Fruit fly (Drosophila melanogaster): ENCODE measurements around the gene CG13312.

Gene CG13312

DNA sequence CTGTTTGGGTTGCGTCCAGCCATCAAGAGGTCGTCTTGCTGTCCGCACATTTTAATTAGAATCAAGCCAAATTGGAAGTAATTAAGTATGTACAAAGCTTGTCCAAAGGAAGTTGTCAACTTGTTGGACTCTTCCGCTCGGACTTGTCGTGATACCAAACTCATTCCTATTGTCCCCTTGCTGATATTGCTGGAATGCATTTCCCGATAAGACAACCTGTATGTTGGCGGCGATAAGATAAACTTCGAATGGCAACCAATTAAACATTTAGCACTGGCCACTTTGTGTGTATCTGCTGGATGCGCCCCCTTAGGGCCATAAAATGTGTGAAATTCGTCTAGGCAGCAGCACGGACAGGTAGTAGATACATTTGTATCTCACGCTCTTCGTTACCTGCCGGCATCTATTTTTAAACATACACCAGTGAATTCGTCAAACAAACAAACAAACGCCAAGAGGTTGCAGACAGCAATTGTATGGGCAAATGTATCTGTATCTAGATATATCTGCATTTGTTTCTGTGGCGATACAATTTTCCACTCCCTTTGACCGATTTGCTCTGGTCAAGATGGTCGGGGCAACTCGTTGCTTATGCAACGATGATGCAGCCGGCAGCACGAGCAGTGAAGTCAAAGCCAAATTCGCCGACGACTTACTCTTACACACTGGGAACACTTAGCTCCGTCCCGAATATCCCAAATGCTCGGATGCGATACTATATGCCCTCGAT lies 25.9 kb upstream of the CG13312 start (continued):
- TF ChIP-seq Med (GFP tag) (peak; percentile 56), CG8290 (GFP tag; optimal IDR thresholded peaks at IDR 0.05) (no peak), CG8290 (tag; optimal IDR thresholded peaks at IDR 0.05) (peak in 1 of 2 experiments; percentile 24), Hr78 (GFP tag; optimal IDR thresholded peaks at IDR 0.05) (peak in 1 of 2 experiments; percentile 9)

DNA sequence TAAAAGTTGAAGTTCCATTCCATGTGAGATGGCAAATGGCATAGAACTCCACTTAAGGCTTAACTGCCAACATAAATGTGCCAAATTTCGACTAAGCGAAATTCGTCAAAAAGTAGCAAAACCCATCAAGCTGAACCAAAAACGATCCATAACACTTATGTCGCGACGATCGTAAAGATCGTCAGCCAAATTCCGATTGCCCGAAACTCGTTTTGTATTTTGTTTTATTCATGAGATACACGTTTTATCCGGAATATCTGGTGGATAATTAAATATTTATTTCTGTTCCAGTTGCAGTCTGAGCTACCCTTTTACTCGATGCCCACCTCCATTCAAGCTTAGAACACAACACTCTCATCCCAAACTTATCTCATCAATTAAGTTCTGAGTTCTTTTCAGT lies 23.9 kb upstream of the CG13312 start:
- TF ChIP-seq phol (tag; optimal IDR thresholded peaks at IDR 0.05) (no peak), nom (GFP tag; optimal IDR thresholded peaks at IDR 0.05) (no peak), Dref (GFP tag; IDR thresholded peaks at IDR 0.05) (no peak), ERR (GFP tag; optimal IDR thresholded peaks at IDR 0.05) (no peak), Oaz (GFP tag; IDR thresholded peaks at IDR 0.05) (no peak), chinmo (GFP tag; IDR thresholded peaks at IDR 0.05; ENCODE audit: partially characterized antibody) (peak; percentile 78; the same call in 2 of the 4 replicates), CG12071 (GFP tag; optimal IDR thresholded peaks at IDR 0.05) (no peak), vvl (GFP tag; IDR thresholded peaks at IDR 0.05) (peak; percentile 63; the same call in 1 of the 2 replicates), sd (tag; optimal IDR thresholded peaks at IDR 0.05) (peak; percentile 56), bbx (GFP tag; IDR thresholded peaks at IDR 0.05; ENCODE audit: partially characterized antibody) (0 out of 2 replicates have a peak, but pooled peaks have one; percentile 7), CG7556 (GFP tag; optimal IDR thresholded peaks at IDR 0.05) (no peak), jumu (GFP tag; optimal IDR thresholded peaks at IDR 0.05) (no peak), Lim3 (GFP tag; IDR thresholded peaks at IDR 0.05) (no peak), gcm2 (GFP tag; optimal IDR thresholded peaks at IDR 0.05) (no peak), abd-A (tag; optimal IDR thresholded peaks at IDR 0.05) (peak; percentile 20), aop (GFP tag; IDR thresholded peaks at IDR 0.05) (no peak), ind (GFP tag; optimal IDR thresholded peaks at IDR 0.05) (no peak), CG13894 (tag; optimal IDR thresholded peaks at IDR 0.05) (peak; percentile 62), CG13287 (GFP tag; IDR thresholded peaks at IDR 0.05; ENCODE audit: partially characterized antibody) (no peak), CG12769 (tag; optimal IDR thresholded peaks at IDR 0.05) (peak; percentile 17), CG3995 (GFP tag; optimal IDR thresholded peaks at IDR 0.05) (no peak)

DNA sequence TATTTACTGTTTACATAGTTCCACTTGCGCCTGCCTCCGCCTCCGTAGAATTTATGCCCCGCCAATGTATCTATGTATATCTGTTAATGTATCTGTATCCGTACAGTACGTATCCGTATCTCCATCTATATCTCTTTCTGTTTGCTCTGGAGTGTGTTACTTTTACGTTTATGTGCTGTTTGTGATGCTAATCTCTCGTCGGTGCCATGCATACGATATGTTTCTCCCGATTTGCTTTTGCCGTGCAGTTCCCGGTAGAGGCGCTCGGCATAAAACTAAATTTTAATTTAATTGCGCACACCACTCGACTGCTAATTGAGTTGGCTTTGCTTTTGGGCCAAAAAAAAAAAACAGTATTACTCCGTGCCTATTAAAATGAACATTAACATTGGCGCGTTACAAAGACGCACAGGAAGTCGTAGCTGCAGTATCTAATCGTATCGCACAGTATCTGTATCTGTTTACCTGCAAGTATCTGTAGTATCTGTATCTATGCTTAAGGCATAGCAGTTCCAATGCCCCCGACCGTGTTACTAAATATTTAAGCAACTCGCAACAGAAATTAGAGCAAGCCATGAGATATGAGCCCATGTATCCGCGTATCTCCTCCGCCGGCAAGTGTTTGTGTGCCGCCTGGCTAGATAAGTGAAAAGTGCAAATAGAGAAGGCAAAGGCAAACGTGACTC lies 23.1 kb upstream of the CG13312 start:
- TF ChIP-seq vvl (GFP tag; IDR thresholded peaks at IDR 0.05): peak; percentile 35; the same call in 1 of the 2 replicates
- TF ChIP-seq HHEX (GFP tag; optimal IDR thresholded peaks at IDR 0.05): no peak
- TF ChIP-seq exex (tag; optimal IDR thresholded peaks at IDR 0.05): peak; percentile 34
- TF ChIP-seq CG6813 (GFP tag; optimal IDR thresholded peaks at IDR 0.05): peak; percentile 31
- no peak for TF ChIP-seq twi (tag; optimal IDR thresholded peaks at IDR 0.05)
- TF ChIP-seq Xbp1 (GFP tag; optimal IDR thresholded peaks at IDR 0.05): no peak
- TF ChIP-seq CG14014 (GFP tag; IDR thresholded peaks at IDR 0.05): no peak
- TF ChIP-seq CG1603 (tag; optimal IDR thresholded peaks at IDR 0.05): peak; percentile 19
- no peak for TF ChIP-seq Eip74EF (GFP tag; optimal IDR thresholded peaks at IDR 0.05)
- TF ChIP-seq CG7987 (GFP tag; optimal IDR thresholded peaks at IDR 0.05): no peak
- no peak for TF ChIP-seq CG7963 (GFP tag; IDR thresholded peaks at IDR 0.05; ENCODE audit: partially characterized antibody)
- no peak for TF ChIP-seq Ravus (GFP tag; IDR thresholded peaks at IDR 0.05)
- no peak for TF ChIP-seq Deaf1 (tag; optimal IDR thresholded peaks at IDR 0.05)
- TF ChIP-seq lbe (GFP tag; optimal IDR thresholded peaks at IDR 0.05): no peak
- no peak for TF ChIP-seq CG31365 (tag; optimal IDR thresholded peaks at IDR 0.05)
- TF ChIP-seq vfl (GFP tag; optimal IDR thresholded peaks at IDR 0.05): no peak
- peak; percentile 25 for TF ChIP-seq wek (GFP tag; optimal IDR thresholded peaks at IDR 0.05)
- TF ChIP-seq lab (GFP tag; optimal IDR thresholded peaks at IDR 0.05): peak; percentile 4
- TF ChIP-seq eve (GFP tag; optimal IDR thresholded peaks at IDR 0.05): peak in 1 of 2 experiments; percentile 55
- TF ChIP-seq nerfin-2 (GFP tag; IDR thresholded peaks at IDR 0.05; ENCODE audit: partially characterized antibody): no peak
- peak; percentile 5 for TF ChIP-seq CTCF (GFP tag; optimal IDR thresholded peaks at IDR 0.05)
- TF ChIP-seq Kr (GFP tag; optimal IDR thresholded peaks at IDR 0.05): no peak
